Worm (Caenorhabditis elegans) whole organism, L2 larva: ENCODE measurements around the gene T24E12.10.

Experiments used
- aly-2 ChIP-seq: fragments of 150-350 bp; optimal IDR thresholded peaks from 2 replicates; lab custom pipeline; 2014; ENCODE audit warnings: missing biosample characterization, missing genetic modification characterization
- ama-1 ChIP-seq: fragments of 150-350 bp; optimal IDR thresholded peaks from 2 replicates; lab custom pipeline; 2018; ENCODE audit warnings: inconsistent platforms
- ceh-82 ChIP-seq: fragments of 150-350 bp; optimal IDR thresholded peaks from 2 replicates; lab custom pipeline; 2014; ENCODE audit warnings: missing biosample characterization, missing genetic modification characterization
- egl-27 ChIP-seq: sonication (generic microtip); optimal IDR thresholded peaks from 3 replicates; lab custom pipeline; 2017; ENCODE audit warnings: missing biosample characterization, missing genetic modification reagents, missing genetic modification characterization
- elt-3 ChIP-seq: sonication (generic microtip); optimal IDR thresholded peaks from 2 replicates; lab custom pipeline; 2017; ENCODE audit warnings: missing biosample characterization, missing genetic modification characterization
- lin-13 ChIP-seq: fragments of 150-350 bp; optimal IDR thresholded peaks from 2 replicates; lab custom pipeline; 2014; ENCODE audit warnings: missing biosample characterization, missing genetic modification reagents, missing genetic modification characterization
- lin-39 ChIP-seq: fragments of 150-350 bp; optimal IDR thresholded peaks from 2 replicates; lab custom pipeline; 2014; ENCODE audit warnings: missing biosample characterization, missing genetic modification reagents, missing genetic modification characterization
- nhr-11 ChIP-seq: fragments of 150-350 bp; optimal IDR thresholded peaks from 2 replicates; lab custom pipeline; 2014; ENCODE audit warnings: missing biosample characterization, missing genetic modification characterization
- nhr-12 ChIP-seq: fragments of 150-350 bp; optimal IDR thresholded peaks from 2 replicates; lab custom pipeline; 2014; ENCODE audit warnings: missing biosample characterization, missing genetic modification characterization
- snpc-4 ChIP-seq: fragments of 150-350 bp; optimal IDR thresholded peaks from 2 replicates; lab custom pipeline; 2014; ENCODE audit warnings: missing biosample characterization, missing genetic modification characterization
- unc-62 ChIP-seq: fragments of 150-350 bp; optimal IDR thresholded peaks from 2 replicates; lab custom pipeline; 2014; ENCODE audit warnings: missing biosample characterization, missing genetic modification reagents, missing genetic modification characterization
- zag-1 ChIP-seq: fragments of 150-350 bp; optimal IDR thresholded peaks from 2 replicates; lab custom pipeline; 2014; ENCODE audit warnings: missing biosample characterization, missing genetic modification characterization
- ztf-1 ChIP-seq: fragments of 200-800 bp; sonication (Bioruptor generic); conservative IDR thresholded peaks from 2 replicates; pipeline ENCODE4 v1.3.6; 2022; ENCODE audit warnings: missing genetic modification characterization, missing compliant biosample characterization
- ztf-11 ChIP-seq: sonication (generic microtip); optimal IDR thresholded peaks from 2 replicates; lab custom pipeline; 2017; ENCODE audit warnings: missing biosample characterization, missing genetic modification characterization

ce11 chrII:3773130-3773529 lies at the start of gene T24E12.10:
- TF ChIP-seq nhr-11 (no peak), aly-2 (tag; lab: Kevin White, UChicago) (no peak), ceh-82 (tag; lab: Kevin White, UChicago) (no peak), ztf-1 (GFP tag; lab: Robert Waterston, UW) (no peak), nhr-12 (tag; lab: Kevin White, UChicago) (no peak), ama-1 (lab: Kevin White, UChicago) (no peak), ztf-11 (tag; lab: Kevin White, UChicago) (no peak), elt-3 (tag; lab: Kevin White, UChicago) (no peak), egl-27 (tag; lab: Kevin White, UChicago) (no peak), unc-62 (GFP tag; lab: Kevin White, UChicago) (no peak), lin-13 (GFP tag; lab: Kevin White, UChicago) (no peak), zag-1 (tag; lab: Kevin White, UChicago) (no peak), lin-39 (no peak), snpc-4 (tag; lab: Kevin White, UChicago) (no peak)
